Fruit fly (Drosophila melanogaster): Measurements from ENCODE around the gene E2f1.

DNA sequence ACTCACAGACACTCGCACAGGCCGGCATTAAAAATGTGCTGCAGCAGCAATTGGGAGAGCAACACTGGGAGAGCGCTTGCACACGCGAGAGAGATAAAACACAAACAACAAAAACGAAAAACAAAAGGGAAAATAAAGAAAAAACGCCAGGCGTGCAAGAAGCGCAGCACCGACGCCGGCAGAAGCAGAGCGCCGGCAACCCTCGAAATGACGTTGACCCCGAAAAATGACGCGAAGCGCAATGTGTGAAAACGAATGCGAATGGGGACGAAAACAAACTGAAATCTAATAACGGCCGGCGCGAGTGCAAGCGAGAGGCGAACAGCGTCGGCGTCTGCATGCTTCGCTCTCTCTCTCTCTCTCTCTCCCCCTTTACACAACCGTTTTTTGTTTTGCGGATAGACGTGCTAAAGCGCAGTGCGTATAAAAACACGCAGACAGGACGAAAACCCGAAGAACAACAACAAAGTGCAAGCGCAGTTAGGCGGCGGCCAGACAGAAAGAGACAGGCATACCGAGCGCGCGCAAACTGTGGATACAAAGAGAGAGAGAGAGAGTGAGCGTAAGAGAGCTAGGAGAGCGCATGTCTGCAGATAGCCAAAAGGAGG lies 55.3 kb downstream of the E2f1 start:
- TF ChIP-seq Eip78C (GFP tag) = peak; percentile 84
- peak; percentile 49 for TF ChIP-seq Sox102F (GFP tag; optimal IDR thresholded peaks at IDR 0.05)
- no peak for TF ChIP-seq lz (GFP tag; optimal IDR thresholded peaks at IDR 0.05)
- TF ChIP-seq net (GFP tag; optimal IDR thresholded peaks at IDR 0.05) = peak; percentile 86
- TF ChIP-seq CG31627 (GFP tag; optimal IDR thresholded peaks at IDR 0.05) = no peak
- TF ChIP-seq Hr39 (GFP tag; optimal IDR thresholded peaks at IDR 0.05) = no peak
- peak; percentile 52 for TF ChIP-seq achi (GFP tag; optimal IDR thresholded peaks at IDR 0.05)
- TF ChIP-seq CG6854 (GFP tag; optimal IDR thresholded peaks at IDR 0.05) = peak; percentile 94
- peak; percentile 63 for TF ChIP-seq CG7368 (GFP tag; optimal IDR thresholded peaks at IDR 0.05)
- peak; percentile 94 for TF ChIP-seq spab (GFP tag; optimal IDR thresholded peaks at IDR 0.05)
- TF ChIP-seq CG6163 (GFP tag; IDR thresholded peaks at IDR 0.05) = no peak
- TF ChIP-seq CG3032 (tag; optimal IDR thresholded peaks at IDR 0.05) = peak; percentile 88
- peak; percentile 90 for TF ChIP-seq svp (GFP tag)
- peak; percentile 96 for TF ChIP-seq CG16779 (tag; optimal IDR thresholded peaks at IDR 0.05)

Measured in whole organism, prepupa.